Fruit fly (Drosophila melanogaster): Measurements from ENCODE around the gene CG10616.

Gene CG10616

dm6 chr3L:12484948-12485347 is 13.4 kb downstream of the CG10616 start, which contains the start of gene CG10663 (continued):
- no peak for TF ChIP-seq Hmr (GFP tag; optimal IDR thresholded peaks at IDR 0.05)
- no peak for TF ChIP-seq HLH54F (GFP tag; optimal IDR thresholded peaks at IDR 0.05)
- no peak for TF ChIP-seq Hr3 (GFP tag; optimal IDR thresholded peaks at IDR 0.05)
- TF ChIP-seq az2 (GFP tag; optimal IDR thresholded peaks at IDR 0.05), result no peak
- TF ChIP-seq Asciz (GFP tag; optimal IDR thresholded peaks at IDR 0.05), result no peak
- no peak for TF ChIP-seq Lpt (GFP tag; optimal IDR thresholded peaks at IDR 0.05)
- no peak for TF ChIP-seq CG10321 (GFP tag; IDR thresholded peaks at IDR 0.05)
- peak; percentile 81 for TF ChIP-seq Deaf1 (tag; optimal IDR thresholded peaks at IDR 0.05)
- TF ChIP-seq tio (GFP tag; optimal IDR thresholded peaks at IDR 0.05), result no peak
- no peak for TF ChIP-seq CG9727 (GFP tag; optimal IDR thresholded peaks at IDR 0.05)
- peak; percentile 42 for TF ChIP-seq slbo (GFP tag; IDR thresholded peaks at IDR 0.05)
- TF ChIP-seq gsb-n (tag; optimal IDR thresholded peaks at IDR 0.05), result no peak
- no peak for TF ChIP-seq CG30403 (GFP tag; optimal IDR thresholded peaks at IDR 0.05)
- no peak for TF ChIP-seq kni (GFP tag; optimal IDR thresholded peaks at IDR 0.05)
- no peak for TF ChIP-seq Ets65A (GFP tag)
- peak; percentile 81 for TF ChIP-seq CG5180 (GFP tag; optimal IDR thresholded peaks at IDR 0.05)
- TF ChIP-seq CG7963 (GFP tag; IDR thresholded peaks at IDR 0.05; ENCODE audit: partially characterized antibody), result peak; percentile 53; the same call in 2 of the 3 replicates
- no peak for TF ChIP-seq CG8089 (GFP tag; optimal IDR thresholded peaks at IDR 0.05)
- TF ChIP-seq CG10431 (GFP tag; optimal IDR thresholded peaks at IDR 0.05), result no peak
- peak; percentile 10 for TF ChIP-seq Max (GFP tag; optimal IDR thresholded peaks at IDR 0.05)
- 0 out of 2 replicates have a peak, but pooled peaks have one; percentile 17 for TF ChIP-seq seq (GFP tag; IDR thresholded peaks at IDR 0.05)
- no peak for TF ChIP-seq ro (GFP tag; IDR thresholded peaks at IDR 0.05)
- no peak for TF ChIP-seq exex (tag; optimal IDR thresholded peaks at IDR 0.05)
- TF ChIP-seq Fer1 (GFP tag; optimal IDR thresholded peaks at IDR 0.05), result no peak
- TF ChIP-seq grau (tag; optimal IDR thresholded peaks at IDR 0.05), result no peak
- TF ChIP-seq chm (GFP tag; IDR thresholded peaks at IDR 0.05), result peak; percentile 43; the same call in 1 of the 2 replicates
- no peak for TF ChIP-seq Dip3 (GFP tag; optimal IDR thresholded peaks at IDR 0.05)
- no peak; the same call in 1 of the 2 replicates for TF ChIP-seq amos (GFP tag; IDR thresholded peaks at IDR 0.05; ENCODE audit: partially characterized antibody)
- TF ChIP-seq pho (GFP tag; optimal IDR thresholded peaks at IDR 0.05), result no peak
- no peak for TF ChIP-seq CG14667 (GFP tag; IDR thresholded peaks at IDR 0.05)
- peak; percentile 41; the same call in 1 of the 2 replicates for TF ChIP-seq Bgb (GFP tag; IDR thresholded peaks at IDR 0.05; ENCODE audit: partially characterized antibody)
- no peak for TF ChIP-seq CG17361 (GFP tag; IDR thresholded peaks at IDR 0.05)
- no peak for TF ChIP-seq CG2875 (GFP tag; optimal IDR thresholded peaks at IDR 0.05)
- no peak for TF ChIP-seq CG6272 (GFP tag; IDR thresholded peaks at IDR 0.05)
- TF ChIP-seq CG9437 (GFP tag; optimal IDR thresholded peaks at IDR 0.05), result peak; percentile 34
- no peak for TF ChIP-seq Taf1 (GFP tag; IDR thresholded peaks at IDR 0.05)
- TF ChIP-seq CG18011 (GFP tag; optimal IDR thresholded peaks at IDR 0.05), result no peak
- no peak for TF ChIP-seq CG13123 (GFP tag; optimal IDR thresholded peaks at IDR 0.05)
- TF ChIP-seq cg (GFP tag; optimal IDR thresholded peaks at IDR 0.05), result peak; percentile 14
- TF ChIP-seq lov (optimal IDR thresholded peaks at IDR 0.05), result no peak
- TF ChIP-seq lov (GFP tag; IDR thresholded peaks at IDR 0.05), result no peak
- no peak for TF ChIP-seq gro (GFP tag; optimal IDR thresholded peaks at IDR 0.05)
- TF ChIP-seq CG2678 (tag; optimal IDR thresholded peaks at IDR 0.05), result peak; percentile 9
- TF ChIP-seq jumu (GFP tag; optimal IDR thresholded peaks at IDR 0.05), result no peak
- TF ChIP-seq Lhr (GFP tag; optimal IDR thresholded peaks at IDR 0.05), result no peak
- no peak for TF ChIP-seq trh (GFP tag; optimal IDR thresholded peaks at IDR 0.05)
- TF ChIP-seq Dp (GFP tag; optimal IDR thresholded peaks at IDR 0.05), result no peak
- TF ChIP-seq oc (tag; optimal IDR thresholded peaks at IDR 0.05), result no peak
- no peak for TF ChIP-seq dimm (GFP tag; IDR thresholded peaks at IDR 0.05)
- TF ChIP-seq toy (GFP tag; IDR thresholded peaks at IDR 0.05), result no peak
- TF ChIP-seq lab (GFP tag; optimal IDR thresholded peaks at IDR 0.05), result no peak
- peak; percentile 5 for TF ChIP-seq nau (GFP tag; optimal IDR thresholded peaks at IDR 0.05)
